Worm (Caenorhabditis elegans): ENCODE data around the gene Y56A3A.2.

Y56A3A.2 gene

ce11 chrIII:11870009-11870408, 8.0 kb upstream of the Y56A3A.2 start (continued):
- TF ChIP-seq nhr-232 (tag; optimal IDR thresholded peaks at IDR 0.05) (no peak), unc-42 (tag; optimal IDR thresholded peaks at IDR 0.05) (peak; percentile 82), dve-1 (tag; optimal IDR thresholded peaks at IDR 0.05) (no peak), hlh-30 (tag; optimal IDR thresholded peaks at IDR 0.05; ENCODE audit: insufficient read depth) (peak; percentile 19), ceh-19 (GFP tag; optimal IDR thresholded peaks at IDR 0.05) (peak; percentile 49), fkh-10 (GFP tag; optimal IDR thresholded peaks at IDR 0.05) (no peak), ceh-31 (tag; optimal IDR thresholded peaks at IDR 0.05) (peak; percentile 98), ama-1 (optimal IDR thresholded peaks at IDR 0.05) (no peak), ceh-24 (tag; optimal IDR thresholded peaks at IDR 0.05) (no peak), lin-11 (tag; optimal IDR thresholded peaks at IDR 0.05) (no peak), K09A11.1 (tag; optimal IDR thresholded peaks at IDR 0.05; ENCODE audit: insufficient read depth) (no peak), nfya-1 (tag; optimal IDR thresholded peaks at IDR 0.05) (peak; percentile 90), che-1 (tag; optimal IDR thresholded peaks at IDR 0.05) (no peak), zip-5 (tag; optimal IDR thresholded peaks at IDR 0.05) (peak; percentile 29), K02D7.2 (tag; optimal IDR thresholded peaks at IDR 0.05) (no peak)

- TF ChIP-seq fkh-10 (GFP tag; optimal IDR thresholded peaks at IDR 0.05) (no peak), pha-2 (tag; optimal IDR thresholded peaks at IDR 0.05) (no peak), tbx-7 (tag; optimal IDR thresholded peaks at IDR 0.05) (no peak), Y22D7AL.16 (tag; optimal IDR thresholded peaks at IDR 0.05) (no peak), ama-1 (optimal IDR thresholded peaks at IDR 0.05) (no peak), che-1 (tag; optimal IDR thresholded peaks at IDR 0.05) (no peak), ceh-2 (tag; optimal IDR thresholded peaks at IDR 0.05) (no peak), unc-3 (GFP tag; conservative IDR thresholded peaks at IDR 0.05) (no peak), unc-3 (tag; optimal IDR thresholded peaks at IDR 0.05) (no peak), npax-4 (tag; optimal IDR thresholded peaks at IDR 0.05) (no peak), pqm-1 (tag; optimal IDR thresholded peaks at IDR 0.05) (no peak), nhr-11 (tag; optimal IDR thresholded peaks at IDR 0.05) (no peak), elt-4 (tag; optimal IDR thresholded peaks at IDR 0.05) (no peak), ets-4 (tag; optimal IDR thresholded peaks at IDR 0.05) (no peak)
These were observed 7.3 kb upstream of the Y56A3A.2 start, which contains the start of gene taf-12 for ce11 chrIII:11869231-11869912. Gene taf-12 (minus strand): TSS chrIII:11869281.

- TF ChIP-seq nfya-1 (tag; optimal IDR thresholded peaks at IDR 0.05) = peak; percentile 46
- no peak for TF ChIP-seq C38D4.7 (GFP tag; optimal IDR thresholded peaks at IDR 0.05)
- TF ChIP-seq ceh-19 (GFP tag; optimal IDR thresholded peaks at IDR 0.05) = no peak
- TF ChIP-seq ceh-31 (tag; optimal IDR thresholded peaks at IDR 0.05) = no peak
- no peak for TF ChIP-seq tbx-7 (tag; optimal IDR thresholded peaks at IDR 0.05)
- TF ChIP-seq ceh-34 (tag; optimal IDR thresholded peaks at IDR 0.05) = no peak
These were observed 4.1 kb upstream of the Y56A3A.2 start for ce11 chrIII:11866127-11866526.

ce11 chrIII:11861123-11861522, 926 bp downstream of the Y56A3A.2 start:
- TF ChIP-seq nhr-232 (tag; optimal IDR thresholded peaks at IDR 0.05) = no peak
- TF ChIP-seq nfya-1 (tag; optimal IDR thresholded peaks at IDR 0.05) = peak; percentile 91

- TF ChIP-seq ceh-30 (tag; optimal IDR thresholded peaks at IDR 0.05) (no peak), hlh-15 (tag; optimal IDR thresholded peaks at IDR 0.05) (no peak), ceh-18 (tag; optimal IDR thresholded peaks at IDR 0.05) (no peak), pat-9 (tag; optimal IDR thresholded peaks at IDR 0.05) (no peak), sdc-2 (tag; optimal IDR thresholded peaks at IDR 0.05) (no peak), ceh-34 (tag; optimal IDR thresholded peaks at IDR 0.05) (no peak), pag-3 (tag; optimal IDR thresholded peaks at IDR 0.05; ENCODE audit: borderline replicate concordance) (no peak), ets-4 (tag; optimal IDR thresholded peaks at IDR 0.05) (no peak), ahr-1 (tag; optimal IDR thresholded peaks at IDR 0.05) (no peak), tbx-7 (tag; optimal IDR thresholded peaks at IDR 0.05) (no peak), nhr-11 (tag; optimal IDR thresholded peaks at IDR 0.05) (no peak), sox-2 (GFP tag; IDR thresholded peaks at IDR 0.05) (no peak)
These were observed 5.2 kb downstream of the Y56A3A.2 start for ce11 chrIII:11856852-11857251.

Data from whole organism, late embryonic.